Fruit fly (Drosophila melanogaster): ENCODE data around the gene CG7246.

The CG7246 gene

dm6 chrX:9074040-9074439 lies 6.8 kb downstream of the CG7246 start:
- TF ChIP-seq Med (GFP tag), result peak; percentile 37
- peak; percentile 27 for TF ChIP-seq Ets65A (GFP tag)
- no peak for TF ChIP-seq CG8290 (GFP tag; optimal IDR thresholded peaks at IDR 0.05)
- peak in 1 of 2 experiments; percentile 14 for TF ChIP-seq CG8290 (tag; optimal IDR thresholded peaks at IDR 0.05)
- peak; percentile 55 for TF ChIP-seq grau (tag; optimal IDR thresholded peaks at IDR 0.05)
- no peak for TF ChIP-seq kni (GFP tag; optimal IDR thresholded peaks at IDR 0.05)
- peak; percentile 84 for TF ChIP-seq CG8281 (tag; optimal IDR thresholded peaks at IDR 0.05)
- TF ChIP-seq row (GFP tag; IDR thresholded peaks at IDR 0.05), result 0 out of 3 replicates have a peak, but pooled peaks have one; percentile 15
- peak; percentile 39 for TF ChIP-seq lab (GFP tag; optimal IDR thresholded peaks at IDR 0.05)
- TF ChIP-seq org-1 (GFP tag; optimal IDR thresholded peaks at IDR 0.05), result no peak
- peak; percentile 21 for TF ChIP-seq Hmr (GFP tag; optimal IDR thresholded peaks at IDR 0.05)
- no peak for TF ChIP-seq ftz-f1 (GFP tag; optimal IDR thresholded peaks at IDR 0.05)
- no peak for TF ChIP-seq CG10431 (GFP tag; optimal IDR thresholded peaks at IDR 0.05)
- peak; percentile 14 for TF ChIP-seq mirr (GFP tag; optimal IDR thresholded peaks at IDR 0.05)

- TF ChIP-seq salm (tag; optimal IDR thresholded peaks at IDR 0.05) (no peak), CG11560 (tag; IDR thresholded peaks at IDR 0.05) (no peak), CG17568 (GFP tag; optimal IDR thresholded peaks at IDR 0.05) (no peak)
These were observed 9.5 kb downstream of the CG7246 start, which contains the start of gene CG10970 for dm6 chrX:9071308-9071707. CG10970 (minus strand) TSS chrX:9071408.

- peak; percentile 40; the same call in 1 of the 2 replicates for TF ChIP-seq NFAT (GFP tag; IDR thresholded peaks at IDR 0.05)
- no peak for TF ChIP-seq CG2875 (GFP tag; optimal IDR thresholded peaks at IDR 0.05)
- TF ChIP-seq mld (GFP tag; IDR thresholded peaks at IDR 0.05; ENCODE audit: partially characterized antibody), result no peak
- peak; percentile 38; the same call in 1 of the 2 replicates for TF ChIP-seq CG32532 (GFP tag; IDR thresholded peaks at IDR 0.05)
- TF ChIP-seq CG16863 (GFP tag; optimal IDR thresholded peaks at IDR 0.05), result no peak
- 0 out of 2 replicates have a peak, but pooled peaks have one; percentile 16 for TF ChIP-seq Awh (GFP tag; IDR thresholded peaks at IDR 0.05)
- no peak for TF ChIP-seq Bteb2 (GFP tag; optimal IDR thresholded peaks at IDR 0.05)
- TF ChIP-seq zfh2 (GFP tag; optimal IDR thresholded peaks at IDR 0.05), result no peak
- TF ChIP-seq bsh (GFP tag; optimal IDR thresholded peaks at IDR 0.05), result peak in 1 of 2 experiments; percentile 34
- TF ChIP-seq abd-A (tag; optimal IDR thresholded peaks at IDR 0.05), result no peak
- TF ChIP-seq CG17385 (GFP tag; optimal IDR thresholded peaks at IDR 0.05), result no peak
- TF ChIP-seq CG14441 (GFP tag; IDR thresholded peaks at IDR 0.05), result 0 out of 2 replicates have a peak, but pooled peaks have one; percentile 26
- TF ChIP-seq inv (GFP tag; IDR thresholded peaks at IDR 0.05; ENCODE audit: partially characterized antibody), result no peak
- no peak for TF ChIP-seq Hand (GFP tag; optimal IDR thresholded peaks at IDR 0.05)
- no peak for TF ChIP-seq CG13123 (GFP tag; optimal IDR thresholded peaks at IDR 0.05)
- no peak for TF ChIP-seq CG3847 (GFP tag; IDR thresholded peaks at IDR 0.05)
- TF ChIP-seq HHEX (GFP tag; optimal IDR thresholded peaks at IDR 0.05), result no peak
- no peak for TF ChIP-seq Doc2 (GFP tag; IDR thresholded peaks at IDR 0.05)
- no peak for TF ChIP-seq CG16813 (GFP tag; IDR thresholded peaks at IDR 0.05; ENCODE audit: partially characterized antibody)
- no peak for TF ChIP-seq CkIIα-i1 (GFP tag; IDR thresholded peaks at IDR 0.05)
- TF ChIP-seq Mes4 (GFP tag; optimal IDR thresholded peaks at IDR 0.05), result no peak
- no peak for TF ChIP-seq CG12236 (GFP tag; optimal IDR thresholded peaks at IDR 0.05)
- peak; percentile 59 for TF ChIP-seq Rfx (GFP tag; IDR thresholded peaks at IDR 0.05)
- TF ChIP-seq fu2 (GFP tag; optimal IDR thresholded peaks at IDR 0.05), result no peak
- no peak for TF ChIP-seq HmgZ (tag; optimal IDR thresholded peaks at IDR 0.05)
- no peak for TF ChIP-seq tx (GFP tag; optimal IDR thresholded peaks at IDR 0.05)
- TF ChIP-seq CG6272 (GFP tag; IDR thresholded peaks at IDR 0.05), result no peak
- no peak for TF ChIP-seq Atf3 (GFP tag; optimal IDR thresholded peaks at IDR 0.05)
- TF ChIP-seq lab (GFP tag; optimal IDR thresholded peaks at IDR 0.05), result no peak
- no peak for TF ChIP-seq pfk (GFP tag; optimal IDR thresholded peaks at IDR 0.05)
- no peak for TF ChIP-seq CG8290 (GFP tag; optimal IDR thresholded peaks at IDR 0.05)
- TF ChIP-seq CG8290 (tag; optimal IDR thresholded peaks at IDR 0.05), result peak in 1 of 2 experiments; percentile 66
- no peak for TF ChIP-seq exex (tag; optimal IDR thresholded peaks at IDR 0.05)
- TF ChIP-seq CG3281 (GFP tag; optimal IDR thresholded peaks at IDR 0.05), result no peak
These were observed 12.0 kb downstream of the CG7246 start for dm6 chrX:9068822-9069221.
